Fruit fly (Drosophila melanogaster) whole organism, embryonic: Measurements from ENCODE around the gene CG3634.

Experiments
- Aef1 ChIP-seq: fragments of 200-800 bp; sonication (Bioruptor generic); IDR thresholded peaks from 3 replicates; pipeline ENCODE4 v1.3.6; 2022; ENCODE audit warnings: missing biosample characterization, missing genetic modification characterization
- Bteb2 ChIP-seq: fragments of 200-800 bp; sonication (Bioruptor generic); optimal IDR thresholded peaks from 2 replicates; lab custom pipeline; 2016; ENCODE audit warnings: missing biosample characterization, missing genetic modification characterization
- C15 ChIP-seq: fragments of 200-800 bp; sonication (Bioruptor generic); IDR thresholded peaks from 3 replicates; pipeline ENCODE4 v1.3.6; 2022; ENCODE audit warnings: missing biosample characterization, missing genetic modification characterization
- CG10209 ChIP-seq: fragments of 200-800 bp; sonication (Bioruptor generic); optimal IDR thresholded peaks from 3 replicates; lab custom pipeline; 2017; ENCODE audit warnings: missing biosample characterization, mild to moderate bottlenecking, missing genetic modification characterization, missing genetic modification reagents
- CG10366 ChIP-seq: fragments of 200-800 bp; sonication (Bioruptor generic); IDR thresholded peaks from 2 replicates; pipeline ENCODE4 v1.3.6; 2022; ENCODE audit warnings: missing biosample characterization, missing genetic modification characterization
- CG12659 ChIP-seq: fragments of 200-800 bp; sonication (Bioruptor generic); optimal IDR thresholded peaks from 3 replicates; lab custom pipeline; 2017; ENCODE audit warnings: mild to moderate bottlenecking, missing biosample characterization, missing genetic modification reagents, missing genetic modification characterization
- CG14860 ChIP-seq: fragments of 200-800 bp; sonication (Bioruptor generic); IDR thresholded peaks from 3 replicates; pipeline ENCODE4 v1.3.6; 2022; ENCODE audit warnings: missing biosample characterization, missing genetic modification characterization; ENCODE audit not compliant: partially characterized antibody
- CG15269 ChIP-seq: fragments of 200-800 bp; sonication (Bioruptor generic); optimal IDR thresholded peaks from 2 replicates; lab custom pipeline; 2018; ENCODE audit warnings: missing biosample characterization, mild to moderate bottlenecking, missing genetic modification characterization, moderate library complexity
- CG17359 ChIP-seq: fragments of 200-800 bp; sonication (Bioruptor generic); optimal IDR thresholded peaks from 3 replicates; lab custom pipeline; 2018; ENCODE audit warnings: missing biosample characterization, mild to moderate bottlenecking, missing genetic modification characterization, moderate library complexity
- CG2120 ChIP-seq: fragments of 200-800 bp; sonication (Bioruptor generic); optimal IDR thresholded peaks from 3 replicates; lab custom pipeline; 2016; ENCODE audit warnings: missing biosample characterization, missing genetic modification characterization
- CG31388 ChIP-seq: fragments of 200-800 bp; sonication (Bioruptor generic); optimal IDR thresholded peaks from 2 replicates; lab custom pipeline; 2016; ENCODE audit warnings: missing biosample characterization, missing genetic modification characterization
- CG4328 ChIP-seq: fragments of 200-800 bp; sonication (Bioruptor generic); optimal IDR thresholded peaks from 3 replicates; lab custom pipeline; 2017; ENCODE audit warnings: missing biosample characterization, missing genetic modification reagents, missing genetic modification characterization
- CG4360 ChIP-seq: fragments of 200-800 bp; sonication (Bioruptor generic); IDR thresholded peaks from 2 replicates; pipeline ENCODE4 v1.3.6; 2022; ENCODE audit warnings: missing biosample characterization, missing genetic modification characterization
- CG6254 ChIP-seq: fragments of 200-800 bp; sonication (Bioruptor generic); optimal IDR thresholded peaks from 3 replicates; lab custom pipeline; 2017; ENCODE audit warnings: mild to moderate bottlenecking, missing biosample characterization, missing genetic modification reagents, missing genetic modification characterization
- CG7786 ChIP-seq: fragments of 200-800 bp; sonication (Bioruptor generic); optimal IDR thresholded peaks from 2 replicates; lab custom pipeline; 2016; ENCODE audit warnings: missing biosample characterization, missing genetic modification characterization
- CG8089 ChIP-seq: fragments of 200-800 bp; sonication (Bioruptor generic); optimal IDR thresholded peaks from 3 replicates; lab custom pipeline; 2016; ENCODE audit warnings: missing biosample characterization, missing genetic modification characterization
- CG8944 ChIP-seq: fragments of 200-800 bp; sonication (Bioruptor generic); optimal IDR thresholded peaks from 3 replicates; lab custom pipeline; 2016; ENCODE audit warnings: missing biosample characterization, missing genetic modification characterization
- CG9609 ChIP-seq: fragments of 200-800 bp; sonication (Bioruptor generic); optimal IDR thresholded peaks from 3 replicates; lab custom pipeline; 2016; ENCODE audit warnings: missing biosample characterization, missing genetic modification characterization
- CrebB ChIP-seq: fragments of 200-800 bp; sonication (Bioruptor generic); optimal IDR thresholded peaks from 3 replicates; lab custom pipeline; 2018; ENCODE audit warnings: missing biosample characterization, mild to moderate bottlenecking, missing genetic modification characterization
- Dip3 ChIP-seq: fragments of 200-800 bp; sonication (Bioruptor generic); optimal IDR thresholded peaks from 3 replicates; lab custom pipeline; 2016; ENCODE audit warnings: missing biosample characterization, missing genetic modification characterization
- Drgx ChIP-seq: fragments of 200-800 bp; sonication (Bioruptor generic); IDR thresholded peaks from 2 replicates; pipeline ENCODE4 v1.3.6; 2022; ENCODE audit warnings: missing biosample characterization, missing genetic modification characterization
- Fer3 ChIP-seq: fragments of 200-800 bp; sonication (Bioruptor generic); optimal IDR thresholded peaks from 2 replicates; lab custom pipeline; 2018; ENCODE audit warnings: missing biosample characterization, mild to moderate bottlenecking, missing genetic modification characterization, moderate library complexity
- Gsc ChIP-seq: fragments of 200-800 bp; sonication (Bioruptor generic); IDR thresholded peaks from 2 replicates; pipeline ENCODE4 v1.3.6; 2022; ENCODE audit warnings: missing biosample characterization, missing genetic modification characterization
- HHEX ChIP-seq: fragments of 200-800 bp; sonication (Bioruptor generic); optimal IDR thresholded peaks from 3 replicates; lab custom pipeline; 2017; ENCODE audit warnings: missing biosample characterization, mild to moderate bottlenecking, missing genetic modification characterization, missing genetic modification reagents
- Hey ChIP-seq: fragments of 200-800 bp; sonication (Bioruptor generic); optimal IDR thresholded peaks from 3 replicates; lab custom pipeline; 2018; ENCODE audit warnings: missing biosample characterization, mild to moderate bottlenecking, missing genetic modification characterization
- Hr3 ChIP-seq: fragments of 200-800 bp; sonication (Bioruptor generic); optimal IDR thresholded peaks from 3 replicates; lab custom pipeline; 2016; ENCODE audit warnings: missing biosample characterization, missing genetic modification characterization
- Kr ChIP-seq: fragments of 200-800 bp; sonication (Bioruptor generic); optimal IDR thresholded peaks from 2 replicates; lab custom pipeline; 2017; ENCODE audit warnings: missing biosample characterization, mild to moderate bottlenecking, missing genetic modification characterization
- Mes4 ChIP-seq: fragments of 200-800 bp; sonication (Bioruptor generic); optimal IDR thresholded peaks from 2 replicates; lab custom pipeline; 2016; ENCODE audit warnings: missing biosample characterization, missing genetic modification characterization
- Nf-YC ChIP-seq: fragments of 200-800 bp; optimal IDR thresholded peaks from 3 replicates; lab custom pipeline; 2019; ENCODE audit warnings: missing biosample characterization, mild to moderate bottlenecking, missing genetic modification characterization, moderate library complexity
- Poxn ChIP-seq: fragments of 200-800 bp; sonication (Bioruptor generic); IDR thresholded peaks from 2 replicates; pipeline ENCODE4 v1.3.6; 2022; ENCODE audit warnings: missing biosample characterization, missing genetic modification characterization
- Sin3A ChIP-seq: fragments of >200 bp; optimal IDR thresholded peaks from 2 replicates; lab custom pipeline; 2018
- Tbp ChIP-seq: fragments of >200 bp; optimal IDR thresholded peaks from 2 replicates; lab custom pipeline; 2018; ENCODE audit warnings: missing biosample characterization, missing genetic modification characterization
- Trl ChIP-seq, 3 experiments: fragments of >200 bp in 2 of 3; fragments of 200-800 bp in 1 of 3; sonication (Bioruptor generic) in 1 of 3; optimal IDR thresholded peaks; 2 replicates in 1 of 3; 3 replicates in 2 of 3; lab custom pipeline; 2016 to 2017; ENCODE audit warnings: missing biosample characterization in 1 of 3, missing genetic modification characterization in 1 of 3
- abd-A ChIP-seq: fragments of 200-800 bp; sonication (Bioruptor generic); optimal IDR thresholded peaks from 3 replicates; lab custom pipeline; 2019; ENCODE audit warnings: missing biosample characterization, mild to moderate bottlenecking, missing genetic modification characterization, moderate library complexity
- az2 ChIP-seq: fragments of 200-800 bp; sonication (Bioruptor generic); optimal IDR thresholded peaks from 3 replicates; lab custom pipeline; 2016; ENCODE audit warnings: missing biosample characterization, missing genetic modification characterization
- chn ChIP-seq: fragments of 200-800 bp; sonication (Bioruptor generic); optimal IDR thresholded peaks from 2 replicates; lab custom pipeline; 2016; ENCODE audit warnings: missing biosample characterization, missing genetic modification characterization
- croc ChIP-seq: fragments of 200-800 bp; sonication (Bioruptor generic); conservative IDR thresholded peaks from 3 replicates; pipeline ENCODE4 v1.3.6; 2022; ENCODE audit warnings: missing biosample characterization, missing genetic modification characterization
- dpn ChIP-seq, 2 experiments: fragments of 200-800 bp; sonication (Bioruptor generic); optimal IDR thresholded peaks; 3 replicates each; lab custom pipeline; 2016; ENCODE audit warnings: missing biosample characterization in 2 of 2, missing genetic modification characterization in 2 of 2
- ems ChIP-seq: fragments of 200-800 bp; sonication (Bioruptor generic); optimal IDR thresholded peaks from 3 replicates; lab custom pipeline; 2016; ENCODE audit warnings: missing biosample characterization, missing genetic modification characterization
- fd64A ChIP-seq: fragments of 200-800 bp; sonication (Bioruptor generic); optimal IDR thresholded peaks from 3 replicates; lab custom pipeline; 2018; ENCODE audit warnings: missing biosample characterization, mild to moderate bottlenecking, missing genetic modification characterization
- fru ChIP-seq: fragments of >200 bp; optimal IDR thresholded peaks from 2 replicates; lab custom pipeline; 2017
- gce ChIP-seq: fragments of 200-800 bp; sonication (Bioruptor generic); IDR thresholded peaks from 3 replicates; pipeline ENCODE4 v1.3.6; 2022; ENCODE audit warnings: missing biosample characterization, missing genetic modification characterization
- her ChIP-seq: fragments of 200-800 bp; sonication (Bioruptor generic); optimal IDR thresholded peaks from 2 replicates; lab custom pipeline; 2016; ENCODE audit warnings: missing biosample characterization, missing genetic modification characterization
- p53 ChIP-seq: fragments of 200-800 bp; sonication (Bioruptor generic); optimal IDR thresholded peaks from 2 replicates; lab custom pipeline; 2016; ENCODE audit warnings: missing biosample characterization, missing genetic modification characterization
- pb ChIP-seq: fragments of 200-800 bp; sonication (Bioruptor generic); optimal IDR thresholded peaks from 3 replicates; lab custom pipeline; 2016; ENCODE audit warnings: missing biosample characterization, missing genetic modification characterization
- pho ChIP-seq: fragments of 200-800 bp; sonication (Bioruptor generic); optimal IDR thresholded peaks from 2 replicates; lab custom pipeline; 2016; ENCODE audit warnings: missing biosample characterization, missing genetic modification characterization
- psq ChIP-seq: fragments of 200-800 bp; sonication (Bioruptor generic); optimal IDR thresholded peaks from 2 replicates; lab custom pipeline; 2017; ENCODE audit warnings: missing biosample characterization, missing genetic modification characterization
- row ChIP-seq: fragments of 200-800 bp; sonication (Bioruptor generic); IDR thresholded peaks from 3 replicates; pipeline ENCODE4 v1.3.6; 2022; ENCODE audit warnings: missing biosample characterization, missing genetic modification characterization
- seq ChIP-seq: fragments of 200-800 bp; sonication (Bioruptor generic); IDR thresholded peaks from 2 replicates; pipeline ENCODE4 v1.3.6; 2022; ENCODE audit warnings: missing biosample characterization, missing genetic modification characterization
- sr ChIP-seq: fragments of 200-800 bp; sonication (Bioruptor generic); IDR thresholded peaks from 3 replicates; pipeline ENCODE4 v1.3.6; 2022; ENCODE audit warnings: missing biosample characterization, missing genetic modification characterization
- tx ChIP-seq: fragments of 200-800 bp; sonication (Bioruptor generic); optimal IDR thresholded peaks from 2 replicates; lab custom pipeline; 2016; ENCODE audit warnings: missing biosample characterization, missing genetic modification characterization
- wdn ChIP-seq: fragments of 200-800 bp; sonication (Bioruptor generic); IDR thresholded peaks from 2 replicates; pipeline ENCODE4 v1.3.6; 2022; ENCODE audit warnings: missing biosample characterization, missing genetic modification characterization

Gene CG3634

dm6 chr3L:20837040-20837830 lies 28.2 kb upstream of the CG3634 start, which contains the start of gene CG13255 (continued):
- TF ChIP-seq fd64A (no peak), pb (GFP tag; lab: Kevin White, UChicago) (no peak), wdn (GFP tag; lab: Robert Waterston, UW) (no peak), Bteb2 (GFP tag; lab: Kevin White, UChicago) (peak; percentile 47), her (GFP tag; lab: Kevin White, UChicago) (no peak), Dip3 (peak; percentile 57), CG14860 (no peak), CG6254 (GFP tag; lab: Kevin White, UChicago) (no peak), CG17359 (tag; lab: Kevin White, UChicago) (no peak), Trl (optimal IDR thresholded peaks at IDR 0.05; lab: Kevin White, UChicago) (no peak), Trl (GFP tag; optimal IDR thresholded peaks at IDR 0.05; lab: Kevin White, UChicago) (peak; percentile 24), CG7786 (GFP tag; lab: Kevin White, UChicago) (peak; percentile 45), tx (peak; percentile 13), C15 (GFP tag; lab: Robert Waterston, UW) (no peak), croc (GFP tag; lab: Robert Waterston, UW) (no peak), HHEX (GFP tag; lab: Kevin White, UChicago) (peak; percentile 37), sr (no peak), Kr (no peak), Hr3 (GFP tag; lab: Kevin White, UChicago) (peak; percentile 33), CG4360 (GFP tag; lab: Robert Waterston, UW) (no peak), p53 (GFP tag; lab: Kevin White, UChicago) (no peak), CG4328 (GFP tag; lab: Kevin White, UChicago) (no peak), CrebB (tag; lab: Kevin White, UChicago) (no peak), Aef1 (GFP tag; lab: Robert Waterston, UW) (no peak), ems (GFP tag; lab: Kevin White, UChicago) (no peak), Gsc (no peak), Mes4 (GFP tag; lab: Kevin White, UChicago) (no peak), az2 (GFP tag; lab: Kevin White, UChicago) (peak; percentile 14), abd-A (tag; lab: Kevin White, UChicago) (no peak), CG8089 (GFP tag; lab: Kevin White, UChicago) (no peak), CG12659 (GFP tag; lab: Kevin White, UChicago) (peak; percentile 55), row (GFP tag; lab: Robert Waterston, UW) (peak; percentile 63), Drgx (GFP tag; lab: Robert Waterston, UW) (no peak), CG9609 (GFP tag; lab: Kevin White, UChicago) (no peak), psq (no peak), CG15269 (tag; lab: Kevin White, UChicago) (peak; percentile 67), Nf-YC (tag; lab: Kevin White, UChicago) (peak; percentile 21), seq (no peak), dpn (GFP tag; optimal IDR thresholded peaks at IDR 0.05; lab: Kevin White, UChicago) (peak in 1 of 2 experiments; percentile 25), Fer3 (tag; lab: Kevin White, UChicago) (no peak), pho (peak; percentile 53), CG8944 (GFP tag; lab: Kevin White, UChicago) (no peak), CG10209 (GFP tag; lab: Kevin White, UChicago) (peak; percentile 59), gce (GFP tag; lab: Robert Waterston, UW) (no peak), chn (no peak), Poxn (no peak), Tbp (GFP tag; lab: Kevin White, UChicago) (no peak), CG2120 (GFP tag; lab: Kevin White, UChicago) (peak; percentile 82), fru (lab: Kevin White, UChicago) (no peak), Sin3A (lab: Kevin White, UChicago) (no peak), Hey (no peak), CG31388 (no peak), CG10366 (GFP tag; lab: Robert Waterston, UW) (no peak)
